Worm (Caenorhabditis elegans) whole organism, L2 larva: ENCODE measurements around the gene pmp-3.

ENCODE experiments used
- F13H6.1 ChIP-seq: sonication (generic microtip); optimal IDR thresholded peaks from 2 replicates; lab custom pipeline; 2016; ENCODE audit warnings: missing genetic modification characterization, missing compliant biosample characterization
- R02D3.7 ChIP-seq: fragments of 150-350 bp; optimal IDR thresholded peaks from 2 replicates; lab custom pipeline; 2014; ENCODE audit warnings: missing biosample characterization, missing genetic modification characterization
- ZK546.5 ChIP-seq: sonication (generic microtip); optimal IDR thresholded peaks from 2 replicates; lab custom pipeline; 2017; ENCODE audit warnings: missing biosample characterization, missing genetic modification characterization
- alr-1 ChIP-seq: fragments of 150-350 bp; optimal IDR thresholded peaks from 2 replicates; lab custom pipeline; 2014; ENCODE audit warnings: missing biosample characterization, missing genetic modification characterization
- aly-2 ChIP-seq: fragments of 150-350 bp; optimal IDR thresholded peaks from 2 replicates; lab custom pipeline; 2014; ENCODE audit warnings: missing biosample characterization, missing genetic modification characterization
- blmp-1 ChIP-seq: sonication (generic microtip); optimal IDR thresholded peaks from 2 replicates; lab custom pipeline; 2017; ENCODE audit warnings: missing genetic modification characterization, mild to moderate bottlenecking, missing compliant biosample characterization, antibody characterized with exemption, moderate library complexity; ENCODE audit not compliant: insufficient read depth
- ceh-16 ChIP-seq: fragments of 150-350 bp; optimal IDR thresholded peaks from 2 replicates; lab custom pipeline; 2014; ENCODE audit warnings: missing biosample characterization, missing genetic modification characterization
- ceh-82 ChIP-seq: fragments of 150-350 bp; optimal IDR thresholded peaks from 2 replicates; lab custom pipeline; 2014; ENCODE audit warnings: missing biosample characterization, missing genetic modification characterization
- crh-2 ChIP-seq: sonication (generic microtip); optimal IDR thresholded peaks from 2 replicates; lab custom pipeline; 2017; ENCODE audit warnings: missing biosample characterization, missing genetic modification characterization
- dmd-4 ChIP-seq: sonication (generic microtip); optimal IDR thresholded peaks from 2 replicates; lab custom pipeline; 2017; ENCODE audit warnings: missing biosample characterization, missing genetic modification characterization
- egl-27 ChIP-seq: sonication (generic microtip); optimal IDR thresholded peaks from 3 replicates; lab custom pipeline; 2017; ENCODE audit warnings: missing biosample characterization, missing genetic modification reagents, missing genetic modification characterization
- elt-1 ChIP-seq: fragments of 150-350 bp; optimal IDR thresholded peaks from 2 replicates; lab custom pipeline; 2014; ENCODE audit warnings: missing biosample characterization, missing genetic modification characterization
- fos-1 ChIP-seq: fragments of 150-350 bp; optimal IDR thresholded peaks from 2 replicates; lab custom pipeline; 2014; ENCODE audit warnings: missing biosample characterization, missing genetic modification characterization
- gmeb-1 ChIP-seq: fragments of 150-350 bp; optimal IDR thresholded peaks from 2 replicates; lab custom pipeline; 2014; ENCODE audit warnings: missing biosample characterization, missing genetic modification characterization
- lsy-2 ChIP-seq, 2 experiments: fragments of 150-350 bp in 1 of 2; sonication (generic microtip) in 1 of 2; optimal IDR thresholded peaks; 2 replicates each; lab custom pipeline; 2014 to 2017; ENCODE audit warnings: missing biosample characterization in 2 of 2, missing genetic modification characterization in 2 of 2
- mab-5 ChIP-seq: fragments of 150-350 bp; optimal IDR thresholded peaks from 2 replicates; lab custom pipeline; 2014; ENCODE audit warnings: missing biosample characterization, missing genetic modification characterization
- mbf-1 ChIP-seq: sonication (generic microtip); optimal IDR thresholded peaks from 2 replicates; lab custom pipeline; 2017; ENCODE audit warnings: missing biosample characterization, missing genetic modification characterization
- nhr-12 ChIP-seq: fragments of 150-350 bp; optimal IDR thresholded peaks from 2 replicates; lab custom pipeline; 2014; ENCODE audit warnings: missing biosample characterization, missing genetic modification characterization
- nhr-129 ChIP-seq: fragments of 150-350 bp; optimal IDR thresholded peaks from 2 replicates; lab custom pipeline; 2014; ENCODE audit warnings: missing biosample characterization, missing genetic modification characterization
- nhr-21 ChIP-seq: fragments of 150-350 bp; optimal IDR thresholded peaks from 2 replicates; lab custom pipeline; 2014; ENCODE audit warnings: missing biosample characterization, missing genetic modification characterization
- nhr-23 ChIP-seq: fragments of 150-350 bp; optimal IDR thresholded peaks from 2 replicates; lab custom pipeline; 2014; ENCODE audit warnings: missing biosample characterization, missing genetic modification reagents, missing genetic modification characterization
- nhr-237 ChIP-seq: fragments of 150-350 bp; optimal IDR thresholded peaks from 2 replicates; lab custom pipeline; 2014; ENCODE audit warnings: missing biosample characterization, missing genetic modification characterization
- nhr-25 ChIP-seq: fragments of 150-350 bp; sonication (generic microtip); optimal IDR thresholded peaks from 3 replicates; lab custom pipeline; 2014; ENCODE audit warnings: missing biosample characterization, missing genetic modification characterization
- nhr-6 ChIP-seq: fragments of 150-350 bp; optimal IDR thresholded peaks from 2 replicates; lab custom pipeline; 2014; ENCODE audit warnings: missing biosample characterization, missing genetic modification characterization
- nhr-77 ChIP-seq: fragments of 150-350 bp; optimal IDR thresholded peaks from 2 replicates; lab custom pipeline; 2014; ENCODE audit warnings: missing biosample characterization, missing genetic modification characterization
- peb-1 ChIP-seq: fragments of 150-350 bp; optimal IDR thresholded peaks from 2 replicates; lab custom pipeline; 2014; ENCODE audit warnings: missing biosample characterization, missing genetic modification characterization
- skn-1 ChIP-seq: sonication (generic microtip); optimal IDR thresholded peaks from 2 replicates; lab custom pipeline; 2017; ENCODE audit warnings: missing biosample characterization, missing genetic modification characterization
- sma-3 ChIP-seq: sonication (generic microtip); optimal IDR thresholded peaks from 2 replicates; lab custom pipeline; 2016; ENCODE audit warnings: missing genetic modification reagents, missing genetic modification characterization, missing compliant biosample characterization
- sma-9 ChIP-seq, 2 experiments: fragments of 150-350 bp in 1 of 2; sonication (generic microtip) in 1 of 2; optimal IDR thresholded peaks; 2 replicates each; lab custom pipeline; 2014 to 2016; ENCODE audit warnings: missing genetic modification characterization in 2 of 2, mild to moderate bottlenecking in 1 of 2, missing biosample characterization in 1 of 2, missing compliant biosample characterization in 1 of 2, missing genetic modification reagents in 1 of 2, moderate library complexity in 1 of 2
- snpc-4 ChIP-seq: fragments of 150-350 bp; optimal IDR thresholded peaks from 2 replicates; lab custom pipeline; 2014; ENCODE audit warnings: missing biosample characterization, missing genetic modification characterization
- unc-55 ChIP-seq: fragments of 150-350 bp; sonication (generic microtip); optimal IDR thresholded peaks from 3 replicates; lab custom pipeline; 2014; ENCODE audit warnings: missing biosample characterization, missing genetic modification reagents, missing genetic modification characterization
- zag-1 ChIP-seq: fragments of 150-350 bp; optimal IDR thresholded peaks from 2 replicates; lab custom pipeline; 2014; ENCODE audit warnings: missing biosample characterization, missing genetic modification characterization
- ztf-1 ChIP-seq: fragments of 200-800 bp; sonication (Bioruptor generic); conservative IDR thresholded peaks from 2 replicates; pipeline ENCODE4 v1.3.6; 2022; ENCODE audit warnings: missing genetic modification characterization, missing compliant biosample characterization
- ztf-4 ChIP-seq: fragments of 150-350 bp; optimal IDR thresholded peaks from 2 replicates; lab custom pipeline; 2014; ENCODE audit warnings: missing biosample characterization, missing genetic modification characterization

Gene pmp-3

DNA sequence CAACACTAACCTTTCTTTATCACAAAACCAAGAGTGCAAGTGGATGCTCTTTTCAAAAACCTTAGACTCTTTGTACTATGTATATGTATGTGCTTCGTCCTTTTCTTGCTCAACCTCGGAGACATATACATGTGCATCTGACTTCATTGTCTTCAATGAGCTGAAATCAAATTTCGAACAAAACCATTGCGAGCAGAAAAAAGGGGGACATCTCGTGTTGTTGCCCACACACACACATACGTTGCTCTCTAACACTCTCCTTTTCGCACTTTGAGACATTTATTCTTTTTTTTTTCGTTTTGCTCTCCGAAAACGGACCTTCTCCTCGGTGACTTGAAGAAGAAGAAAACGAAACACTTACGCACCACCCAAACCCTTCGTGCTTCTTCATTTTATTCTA lies 26.2 kb upstream of the pmp-3 start:
- TF ChIP-seq mab-5 (tag; lab: Kevin White, UChicago) (no peak), crh-2 (tag; lab: Kevin White, UChicago) (no peak), snpc-4 (tag; lab: Kevin White, UChicago) (no peak), ceh-82 (tag; lab: Kevin White, UChicago) (no peak), nhr-6 (tag; lab: Kevin White, UChicago) (no peak), sma-9 (GFP tag; optimal IDR thresholded peaks at IDR 0.05; lab: Kevin White, UChicago) (no peak), sma-9 (tag; optimal IDR thresholded peaks at IDR 0.05; lab: Kevin White, UChicago) (no peak), fos-1 (tag; lab: Kevin White, UChicago) (no peak), ZK546.5 (tag; lab: Kevin White, UChicago) (no peak), nhr-23 (no peak), nhr-21 (no peak), lsy-2 (tag; optimal IDR thresholded peaks at IDR 0.05; lab: Kevin White, UChicago) (no peak), ceh-16 (tag; lab: Kevin White, UChicago) (no peak), gmeb-1 (tag; lab: Kevin White, UChicago) (no peak), nhr-12 (tag; lab: Kevin White, UChicago) (no peak)

DNA sequence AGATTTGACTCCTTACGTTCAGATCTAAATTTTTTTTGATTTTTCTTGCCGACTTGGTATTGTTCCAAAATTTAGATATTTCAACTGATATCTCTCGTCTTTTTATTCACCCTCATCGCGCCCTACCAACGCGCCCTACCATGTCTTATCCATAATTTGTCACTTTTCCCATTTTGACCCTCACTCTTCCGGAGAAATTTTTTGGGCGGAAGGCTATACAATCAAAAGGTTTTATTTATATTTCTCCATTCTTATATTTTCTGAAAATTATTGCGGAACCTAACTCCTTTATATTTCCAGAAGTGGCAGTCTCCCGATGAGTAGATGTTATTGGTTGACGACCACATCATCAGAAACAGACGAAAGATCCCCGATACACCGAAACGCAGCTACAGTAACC lies 25.7 kb upstream of the pmp-3 start, which contains the start of gene hot-1:
TSS of gene hot-1 (plus strand) at position 301 of the 400 bp plus-strand sequence.
- no peak for TF ChIP-seq aly-2
- no peak for TF ChIP-seq dmd-4 (tag; lab: Kevin White, UChicago)
- no peak for TF ChIP-seq nhr-21
- no peak for TF ChIP-seq unc-55 (GFP tag; lab: Kevin White, UChicago)
- no peak for TF ChIP-seq zag-1 (tag; lab: Kevin White, UChicago)
- TF ChIP-seq egl-27 (tag; lab: Kevin White, UChicago) = no peak
- no peak for TF ChIP-seq fos-1 (tag; lab: Kevin White, UChicago)

DNA sequence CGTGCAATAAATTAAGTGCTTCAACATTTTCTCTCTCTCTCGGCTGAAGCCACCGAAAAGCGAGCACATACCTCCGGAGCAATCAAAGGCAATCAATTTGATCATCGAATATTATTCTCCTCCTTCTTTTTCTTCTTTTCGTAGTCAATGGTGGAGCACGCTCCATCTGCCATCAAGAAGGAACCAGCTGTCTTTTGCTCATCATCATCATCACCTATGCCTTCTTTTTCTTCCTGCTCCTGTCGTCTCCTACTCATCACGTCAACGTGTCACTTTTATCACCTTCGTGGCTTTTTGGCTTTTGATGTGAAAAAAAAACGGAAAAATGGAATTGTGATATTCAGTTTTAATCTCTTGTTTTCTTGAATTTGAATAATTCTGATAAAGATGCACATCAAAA lies 20.9 kb upstream of the pmp-3 start:
- TF ChIP-seq elt-1 (tag; lab: Kevin White, UChicago) (no peak), mab-5 (tag; lab: Kevin White, UChicago) (peak; percentile 5), lsy-2 (tag; optimal IDR thresholded peaks at IDR 0.05; lab: Kevin White, UChicago) (peak in 1 of 2 experiments; percentile 10), nhr-129 (tag; lab: Kevin White, UChicago) (peak; percentile 27), gmeb-1 (tag; lab: Kevin White, UChicago) (no peak), sma-9 (GFP tag; optimal IDR thresholded peaks at IDR 0.05; lab: Kevin White, UChicago) (peak; percentile 29), sma-9 (tag; optimal IDR thresholded peaks at IDR 0.05; lab: Kevin White, UChicago) (no peak), nhr-25 (tag; lab: Kevin White, UChicago) (no peak), ztf-1 (no peak), F13H6.1 (tag; lab: Kevin White, UChicago) (peak; percentile 6)

DNA sequence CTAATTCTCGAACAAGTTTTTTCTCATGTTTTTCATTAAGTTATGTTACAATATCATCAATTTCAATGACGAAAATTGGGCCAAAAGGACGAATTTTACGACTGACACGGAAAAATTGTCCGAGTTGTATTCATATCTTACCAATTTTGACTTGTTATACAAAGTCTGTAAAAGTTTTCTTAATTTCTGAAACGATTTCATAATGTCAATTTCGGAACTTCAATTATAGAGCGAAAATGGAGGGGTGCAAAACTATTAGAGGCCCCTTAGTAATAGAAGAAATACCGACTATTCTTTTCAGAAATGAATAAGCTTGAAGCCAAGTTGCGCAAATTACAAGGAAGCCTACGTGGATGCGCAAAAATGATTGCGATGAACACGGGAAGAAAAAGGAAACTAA lies 15.0 kb upstream of the pmp-3 start, which contains the start of gene F43D2.3:
TSS of gene F43D2.3 (plus strand) at position 301 of the 400 bp plus-strand sequence.
- TF ChIP-seq nhr-6 (tag; lab: Kevin White, UChicago) = no peak
- TF ChIP-seq nhr-77 (tag; lab: Kevin White, UChicago) = no peak
- TF ChIP-seq R02D3.7 = no peak
- TF ChIP-seq gmeb-1 (tag; lab: Kevin White, UChicago) = no peak
- no peak for TF ChIP-seq alr-1 (tag; lab: Kevin White, UChicago)
- TF ChIP-seq skn-1 = no peak
- no peak for TF ChIP-seq mab-5 (tag; lab: Kevin White, UChicago)
- no peak for TF ChIP-seq peb-1 (tag; lab: Kevin White, UChicago)
- no peak for TF ChIP-seq nhr-12 (tag; lab: Kevin White, UChicago)

DNA sequence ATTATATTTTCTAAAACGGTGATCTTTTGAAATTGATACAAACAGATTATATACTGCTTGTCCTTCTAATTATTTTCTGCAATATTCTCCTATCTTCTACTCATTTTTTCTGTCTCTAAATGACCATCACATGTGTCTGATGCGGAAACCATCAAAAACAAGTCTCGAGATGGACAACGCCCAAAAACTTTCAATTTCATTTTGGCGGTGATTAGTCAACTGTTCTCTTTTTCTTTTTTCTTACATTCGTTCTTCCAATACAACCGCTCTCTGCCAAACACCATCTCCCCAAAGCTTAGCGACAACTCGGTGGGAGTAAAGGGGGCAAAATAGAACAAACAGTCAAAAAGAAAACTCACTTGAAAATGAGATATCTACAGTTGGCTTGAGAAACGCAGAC lies 13.2 kb upstream of the pmp-3 start:
- TF ChIP-seq ztf-4 (no peak), F13H6.1 (tag; lab: Kevin White, UChicago) (no peak), nhr-77 (tag; lab: Kevin White, UChicago) (no peak), blmp-1 (peak; percentile 81), sma-3 (GFP tag; lab: Kevin White, UChicago) (peak; percentile 17), sma-9 (GFP tag; optimal IDR thresholded peaks at IDR 0.05; lab: Kevin White, UChicago) (peak; percentile 27), sma-9 (tag; optimal IDR thresholded peaks at IDR 0.05; lab: Kevin White, UChicago) (no peak)

DNA sequence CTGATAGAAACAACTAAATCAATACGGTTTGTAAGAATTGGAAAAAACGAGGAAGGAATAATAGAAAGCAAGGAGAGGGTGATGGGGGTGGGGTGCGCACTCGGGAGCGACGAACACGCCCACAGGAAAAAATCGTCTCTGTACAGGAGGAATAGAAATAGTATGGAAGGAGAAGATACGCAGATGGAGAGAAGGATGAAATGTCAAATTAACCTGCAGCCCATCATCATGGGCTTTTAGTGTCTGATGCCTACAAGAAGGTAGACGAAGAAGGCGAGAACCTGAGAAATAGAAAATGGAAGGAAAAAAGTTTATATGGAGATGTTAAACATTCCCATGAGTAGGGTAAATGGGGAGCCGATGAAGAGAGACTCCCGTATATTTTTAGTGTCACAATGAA lies 11.4 kb upstream of the pmp-3 start, which contains the start of gene F43D2.6:
TSS of gene F43D2.6 (minus strand) at position 62 of the 400 bp plus-strand sequence.
- TF ChIP-seq skn-1 (no peak), nhr-237 (tag; lab: Kevin White, UChicago) (no peak), lsy-2 (tag; optimal IDR thresholded peaks at IDR 0.05; lab: Kevin White, UChicago) (no peak), ztf-1 (no peak), mbf-1 (tag; lab: Kevin White, UChicago) (no peak)
